Fruit fly (Drosophila melanogaster): ENCODE data around the gene CG44476.

The CG44476 gene

dm6 chr2L:18081328-18081727, 31.7 kb downstream of the CG44476 start, which contains the start of gene ninaD:
ninaD (plus strand) TSS chr2L:18081628.
- TF ChIP-seq Snoo (tag; optimal IDR thresholded peaks at IDR 0.05) (no peak), CG14655 (GFP tag; optimal IDR thresholded peaks at IDR 0.05) (no peak), EcR (GFP tag; optimal IDR thresholded peaks at IDR 0.05) (no peak), Pif1B (GFP tag; optimal IDR thresholded peaks at IDR 0.05) (no peak), CG15710 (tag; optimal IDR thresholded peaks at IDR 0.05) (no peak), CG10348 (GFP tag; IDR thresholded peaks at IDR 0.05) (no peak), CG32121 (GFP tag; IDR thresholded peaks at IDR 0.05) (no peak), CG17806 (tag; optimal IDR thresholded peaks at IDR 0.05) (no peak), Ets98B (GFP tag; IDR thresholded peaks at IDR 0.05) (no peak), fd96Ca (GFP tag; IDR thresholded peaks at IDR 0.05) (no peak), CG4496 (GFP tag; IDR thresholded peaks at IDR 0.05) (no peak), CG9948 (tag; optimal IDR thresholded peaks at IDR 0.05) (no peak), CG8159 (tag; optimal IDR thresholded peaks at IDR 0.05) (no peak), gl (tag; optimal IDR thresholded peaks at IDR 0.05) (no peak), CG13204 (GFP tag; optimal IDR thresholded peaks at IDR 0.05) (no peak)

DNA sequence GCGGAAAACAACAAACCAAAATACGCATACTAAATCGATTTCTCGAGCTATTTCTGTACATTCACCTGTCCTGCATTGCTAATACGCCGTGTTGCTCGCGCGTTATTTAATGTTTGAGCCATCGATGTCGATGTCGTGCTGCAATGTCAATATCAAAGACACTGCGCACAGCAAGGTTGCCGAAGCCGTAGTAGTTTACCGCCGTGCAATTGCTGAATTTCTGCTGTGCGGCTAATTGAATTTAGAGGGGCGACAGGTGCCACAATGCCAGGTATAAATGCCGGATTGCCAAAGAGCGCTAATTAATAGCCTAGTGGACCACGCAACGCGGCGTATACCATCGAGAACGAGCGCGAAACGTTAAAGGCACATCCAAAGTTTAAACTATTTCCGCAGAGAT, 35.0 kb downstream of the CG44476 start, which contains the start of gene Arr1:
TSS of gene Arr1 (plus strand) at position 301 of the 400 bp plus-strand sequence.
- TF ChIP-seq CG13204 (GFP tag; optimal IDR thresholded peaks at IDR 0.05): no peak
- TF ChIP-seq fd96Ca (GFP tag; IDR thresholded peaks at IDR 0.05): no peak
- TF ChIP-seq CG4496 (GFP tag; IDR thresholded peaks at IDR 0.05): no peak
- TF ChIP-seq Pif1A (GFP tag; optimal IDR thresholded peaks at IDR 0.05): no peak
- TF ChIP-seq CG8159 (tag; optimal IDR thresholded peaks at IDR 0.05): no peak
- TF ChIP-seq CG12605 (GFP tag; IDR thresholded peaks at IDR 0.05): no peak
- no peak for TF ChIP-seq gl (tag; optimal IDR thresholded peaks at IDR 0.05)
- no peak for TF ChIP-seq Ets98B (GFP tag; IDR thresholded peaks at IDR 0.05)
- TF ChIP-seq CG9948 (tag; optimal IDR thresholded peaks at IDR 0.05): no peak
- no peak for TF ChIP-seq rn (GFP tag; IDR thresholded peaks at IDR 0.05)
- no peak for TF ChIP-seq CG32121 (GFP tag; IDR thresholded peaks at IDR 0.05)

DNA sequence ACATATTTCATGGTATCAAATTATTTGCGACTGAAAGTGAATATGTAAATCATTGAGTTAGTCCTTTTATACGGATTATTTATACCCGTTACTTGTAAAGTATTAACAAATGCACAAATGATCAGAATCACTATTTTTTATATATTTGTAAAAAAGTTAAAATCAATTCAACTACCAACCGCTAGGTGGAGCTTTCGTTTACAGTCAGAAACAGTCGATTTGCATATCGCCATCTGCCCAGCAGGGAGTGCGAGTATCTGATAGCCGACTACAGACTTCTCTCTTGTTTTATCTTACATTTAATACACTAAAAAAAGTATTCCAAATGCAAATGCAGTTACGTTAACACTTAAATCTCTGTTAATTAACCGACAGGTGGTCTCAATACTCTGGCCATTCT, 45.7 kb downstream of the CG44476 start:
- TF ChIP-seq CG34367 (tag; optimal IDR thresholded peaks at IDR 0.05): no peak
- no peak for TF ChIP-seq CG32121 (GFP tag; IDR thresholded peaks at IDR 0.05)
- no peak for TF ChIP-seq CG4496 (GFP tag; IDR thresholded peaks at IDR 0.05)
- no peak for TF ChIP-seq CG8301 (tag; optimal IDR thresholded peaks at IDR 0.05)
- no peak for TF ChIP-seq fd96Ca (GFP tag; IDR thresholded peaks at IDR 0.05)
- TF ChIP-seq CG8159 (tag; optimal IDR thresholded peaks at IDR 0.05): no peak
- TF ChIP-seq gl (tag; optimal IDR thresholded peaks at IDR 0.05): no peak
- TF ChIP-seq Ets98B (GFP tag; IDR thresholded peaks at IDR 0.05): no peak

All from whole organism, pupa.